Fruit fly (Drosophila melanogaster) whole organism, embryonic: ENCODE data around the gene LysS.

ENCODE experiments used
- CG10543 ChIP-seq: fragments of 200-800 bp; sonication (Bioruptor generic); optimal IDR thresholded peaks from 3 replicates; lab custom pipeline; 2017; ENCODE audit warnings: missing biosample characterization, mild to moderate bottlenecking, missing genetic modification characterization, moderate library complexity
- CG11696 ChIP-seq: fragments of 200-800 bp; sonication (Bioruptor generic); IDR thresholded peaks from 2 replicates; pipeline ENCODE4 v1.3.6; 2022; ENCODE audit warnings: missing biosample characterization, missing genetic modification characterization
- CG12104 ChIP-seq: fragments of 200-800 bp; sonication (Bioruptor generic); optimal IDR thresholded peaks from 3 replicates; lab custom pipeline; 2016; ENCODE audit warnings: missing biosample characterization, missing genetic modification characterization
- CG12659 ChIP-seq: fragments of 200-800 bp; sonication (Bioruptor generic); optimal IDR thresholded peaks from 3 replicates; lab custom pipeline; 2017; ENCODE audit warnings: mild to moderate bottlenecking, missing biosample characterization, missing genetic modification reagents, missing genetic modification characterization
- CG14860 ChIP-seq: fragments of 200-800 bp; sonication (Bioruptor generic); IDR thresholded peaks from 3 replicates; pipeline ENCODE4 v1.3.6; 2022; ENCODE audit warnings: missing biosample characterization, missing genetic modification characterization; ENCODE audit not compliant: partially characterized antibody
- CG1603 ChIP-seq: fragments of 200-800 bp; sonication (Bioruptor generic); optimal IDR thresholded peaks from 2 replicates; lab custom pipeline; 2019; ENCODE audit warnings: missing biosample characterization, mild to moderate bottlenecking, missing genetic modification characterization, moderate library complexity
- CG17361 ChIP-seq: fragments of 200-800 bp; sonication (Bioruptor generic); IDR thresholded peaks from 3 replicates; pipeline ENCODE4 v1.3.6; 2022; ENCODE audit warnings: missing biosample characterization, missing genetic modification characterization
- CG17568 ChIP-seq: fragments of 200-800 bp; sonication (Bioruptor generic); optimal IDR thresholded peaks from 2 replicates; lab custom pipeline; 2018; ENCODE audit warnings: missing biosample characterization, mild to moderate bottlenecking, missing genetic modification characterization, moderate library complexity
- CG2199 ChIP-seq: fragments of 200-800 bp; sonication (Bioruptor generic); IDR thresholded peaks from 3 replicates; pipeline ENCODE4 v1.3.6; 2022; ENCODE audit warnings: missing biosample characterization, missing genetic modification characterization
- CG2202 ChIP-seq: fragments of 200-800 bp; sonication (Bioruptor generic); optimal IDR thresholded peaks from 2 replicates; lab custom pipeline; 2018; ENCODE audit warnings: missing biosample characterization, mild to moderate bottlenecking, missing genetic modification characterization
- CG30403 ChIP-seq: fragments of 200-800 bp; sonication (Bioruptor generic); optimal IDR thresholded peaks from 3 replicates; lab custom pipeline; 2016; ENCODE audit warnings: missing biosample characterization, missing genetic modification characterization
- CG33557 ChIP-seq: fragments of 200-800 bp; sonication (Bioruptor generic); optimal IDR thresholded peaks from 2 replicates; lab custom pipeline; 2019; ENCODE audit warnings: missing biosample characterization, mild to moderate bottlenecking, missing genetic modification characterization, moderate library complexity
- CG34376 ChIP-seq: fragments of 200-800 bp; sonication (Bioruptor generic); optimal IDR thresholded peaks from 2 replicates; lab custom pipeline; 2018; ENCODE audit warnings: missing biosample characterization, mild to moderate bottlenecking, missing genetic modification characterization
- CG3726 ChIP-seq: fragments of 200-800 bp; sonication (Bioruptor generic); IDR thresholded peaks from 3 replicates; pipeline ENCODE4, ENCODE4 v1.3.6; 2022; ENCODE audit warnings: missing biosample characterization, missing genetic modification characterization
- CG4404 ChIP-seq: fragments of 200-800 bp; sonication (Bioruptor generic); IDR thresholded peaks from 2 replicates; pipeline ENCODE4 v1.3.6; 2022; ENCODE audit warnings: missing biosample characterization, missing genetic modification characterization
- CG4424 ChIP-seq: fragments of 200-800 bp; sonication (Bioruptor generic); optimal IDR thresholded peaks from 3 replicates; lab custom pipeline; 2016; ENCODE audit warnings: missing biosample characterization, missing genetic modification characterization
- CG7357 ChIP-seq: fragments of 200-800 bp; sonication (Bioruptor generic); IDR thresholded peaks from 3 replicates; pipeline ENCODE4 v1.3.6; 2022; ENCODE audit warnings: missing biosample characterization, missing genetic modification characterization
- CG7745 ChIP-seq: fragments of 200-800 bp; sonication (Bioruptor generic); optimal IDR thresholded peaks from 2 replicates; lab custom pipeline; 2018; ENCODE audit warnings: missing biosample characterization, mild to moderate bottlenecking, missing genetic modification characterization, moderate library complexity
- CG9817 ChIP-seq: fragments of 200-800 bp; sonication (Bioruptor generic); optimal IDR thresholded peaks from 2 replicates; lab custom pipeline; 2018; ENCODE audit warnings: missing biosample characterization, mild to moderate bottlenecking, missing genetic modification characterization, moderate library complexity
- CG9932 ChIP-seq: fragments of 200-800 bp; sonication (Bioruptor generic); IDR thresholded peaks from 2 replicates; pipeline ENCODE4 v1.3.6; 2022; ENCODE audit warnings: missing biosample characterization, missing genetic modification characterization
- Dip2 ChIP-seq: fragments of 200-800 bp; sonication (Bioruptor generic); IDR thresholded peaks from 2 replicates; pipeline ENCODE4 v1.3.6; 2022; ENCODE audit warnings: missing biosample characterization, missing genetic modification characterization
- Drgx ChIP-seq: fragments of 200-800 bp; sonication (Bioruptor generic); IDR thresholded peaks from 2 replicates; pipeline ENCODE4 v1.3.6; 2022; ENCODE audit warnings: missing biosample characterization, missing genetic modification characterization
- Hey ChIP-seq: fragments of 200-800 bp; sonication (Bioruptor generic); optimal IDR thresholded peaks from 3 replicates; lab custom pipeline; 2018; ENCODE audit warnings: missing biosample characterization, mild to moderate bottlenecking, missing genetic modification characterization
- Hr3 ChIP-seq: fragments of 200-800 bp; sonication (Bioruptor generic); optimal IDR thresholded peaks from 3 replicates; lab custom pipeline; 2016; ENCODE audit warnings: missing biosample characterization, missing genetic modification characterization
- Mes4 ChIP-seq: fragments of 200-800 bp; sonication (Bioruptor generic); optimal IDR thresholded peaks from 2 replicates; lab custom pipeline; 2016; ENCODE audit warnings: missing biosample characterization, missing genetic modification characterization
- NC2β ChIP-seq: fragments of 200-800 bp; sonication (Bioruptor generic); optimal IDR thresholded peaks from 2 replicates; lab custom pipeline; 2016; ENCODE audit warnings: missing biosample characterization, missing genetic modification characterization
- Sry-β ChIP-seq: fragments of 200-800 bp; sonication (Bioruptor generic); optimal IDR thresholded peaks from 2 replicates; lab custom pipeline; 2018; ENCODE audit warnings: missing biosample characterization, mild to moderate bottlenecking, missing genetic modification characterization, moderate library complexity
- aop ChIP-seq: fragments of 200-800 bp; sonication (Bioruptor generic); IDR thresholded peaks from 2 replicates; pipeline ENCODE4 v1.3.6; 2022; ENCODE audit warnings: missing biosample characterization, missing genetic modification characterization
- ato ChIP-seq: fragments of 200-800 bp; sonication (Bioruptor generic); IDR thresholded peaks from 2 replicates; pipeline ENCODE4 v1.3.6; 2022; ENCODE audit warnings: missing biosample characterization, missing genetic modification characterization; ENCODE audit not compliant: partially characterized antibody
- cas ChIP-seq: fragments of 200-800 bp; sonication (Bioruptor generic); IDR thresholded peaks from 2 replicates; pipeline ENCODE4 v1.3.6; 2022; ENCODE audit warnings: missing biosample characterization, missing genetic modification characterization
- chif ChIP-seq, 2 experiments: fragments of 200-800 bp; sonication (Bioruptor generic); optimal IDR thresholded peaks; 3 replicates each; lab custom pipeline; 2016; ENCODE audit warnings: missing biosample characterization in 2 of 2, missing genetic modification characterization in 2 of 2
- crp ChIP-seq, 2 experiments: fragments of 200-800 bp; sonication (Bioruptor generic); optimal IDR thresholded peaks; 2 replicates in 1 of 2; 3 replicates in 1 of 2; lab custom pipeline; 2017; ENCODE audit warnings: missing biosample characterization in 2 of 2, missing genetic modification characterization in 2 of 2, mild to moderate bottlenecking in 1 of 2, moderate library complexity in 1 of 2
- dimm ChIP-seq: fragments of 200-800 bp; sonication (Bioruptor generic); IDR thresholded peaks from 2 replicates; pipeline ENCODE4 v1.3.6; 2022; ENCODE audit warnings: missing biosample characterization, missing genetic modification characterization
- fd96Cb ChIP-seq: fragments of 200-800 bp; sonication (Bioruptor generic); optimal IDR thresholded peaks from 2 replicates; lab custom pipeline; 2018; ENCODE audit warnings: missing biosample characterization, mild to moderate bottlenecking, missing genetic modification characterization, moderate library complexity
- ftz-f1 ChIP-seq: fragments of 200-800 bp; sonication (Bioruptor generic); optimal IDR thresholded peaks from 2 replicates; lab custom pipeline; 2016; ENCODE audit warnings: missing biosample characterization, missing genetic modification characterization
- gcm2 ChIP-seq: fragments of 200-800 bp; sonication (Bioruptor generic); optimal IDR thresholded peaks from 2 replicates; lab custom pipeline; 2016; ENCODE audit warnings: missing biosample characterization, missing genetic modification characterization
- gem ChIP-seq: fragments of 200-800 bp; sonication (Bioruptor generic); optimal IDR thresholded peaks from 2 replicates; lab custom pipeline; 2019; ENCODE audit warnings: missing biosample characterization, mild to moderate bottlenecking, missing genetic modification characterization, moderate library complexity
- grau ChIP-seq: fragments of 200-800 bp; optimal IDR thresholded peaks from 3 replicates; lab custom pipeline; 2019; ENCODE audit warnings: missing biosample characterization, mild to moderate bottlenecking, missing genetic modification characterization, moderate library complexity
- hth ChIP-seq: fragments of >200 bp; optimal IDR thresholded peaks from 2 replicates; lab custom pipeline; 2017; ENCODE audit warnings: inconsistent platforms
- jigr1 ChIP-seq: fragments of 200-800 bp; sonication (Bioruptor generic); IDR thresholded peaks from 3 replicates; pipeline ENCODE4 v1.3.6; 2022; ENCODE audit warnings: missing biosample characterization, missing genetic modification characterization
- kni ChIP-seq: fragments of 200-800 bp; sonication (Bioruptor generic); optimal IDR thresholded peaks from 3 replicates; lab custom pipeline; 2017; ENCODE audit warnings: mild to moderate bottlenecking, missing biosample characterization, missing genetic modification reagents, missing genetic modification characterization
- lab ChIP-seq: fragments of 200-800 bp; sonication (Bioruptor generic); optimal IDR thresholded peaks from 3 replicates; lab custom pipeline; 2017; ENCODE audit warnings: missing biosample characterization, missing genetic modification characterization, mild to moderate bottlenecking, moderate library complexity, missing genetic modification reagents
- lilli ChIP-seq: fragments of 200-800 bp; sonication (Bioruptor generic); optimal IDR thresholded peaks from 3 replicates; lab custom pipeline; 2016; ENCODE audit warnings: missing biosample characterization, missing genetic modification characterization
- oc ChIP-seq: fragments of 200-800 bp; sonication (Bioruptor generic); optimal IDR thresholded peaks from 2 replicates; lab custom pipeline; 2018; ENCODE audit warnings: missing biosample characterization, mild to moderate bottlenecking, missing genetic modification characterization, moderate library complexity
- run ChIP-seq: fragments of 200-800 bp; sonication (Bioruptor generic); optimal IDR thresholded peaks from 3 replicates; lab custom pipeline; 2018; ENCODE audit warnings: missing biosample characterization, mild to moderate bottlenecking, missing genetic modification characterization
- scrt ChIP-seq: fragments of 200-800 bp; sonication (Bioruptor generic); optimal IDR thresholded peaks from 2 replicates; lab custom pipeline; 2018; ENCODE audit warnings: missing biosample characterization, mild to moderate bottlenecking, missing genetic modification characterization, moderate library complexity
- shn ChIP-seq: fragments of 200-800 bp; sonication (Bioruptor generic); optimal IDR thresholded peaks from 3 replicates; lab custom pipeline; 2016; ENCODE audit warnings: missing biosample characterization, missing genetic modification characterization
- vnd ChIP-seq: fragments of 200-800 bp; sonication (Bioruptor generic); IDR thresholded peaks from 3 replicates; pipeline ENCODE4 v1.3.6; 2022; ENCODE audit warnings: missing biosample characterization, missing genetic modification characterization; ENCODE audit not compliant: partially characterized antibody
- yki ChIP-seq: fragments of >200 bp; optimal IDR thresholded peaks from 3 replicates; lab custom pipeline; 2018

LysS gene

DNA sequence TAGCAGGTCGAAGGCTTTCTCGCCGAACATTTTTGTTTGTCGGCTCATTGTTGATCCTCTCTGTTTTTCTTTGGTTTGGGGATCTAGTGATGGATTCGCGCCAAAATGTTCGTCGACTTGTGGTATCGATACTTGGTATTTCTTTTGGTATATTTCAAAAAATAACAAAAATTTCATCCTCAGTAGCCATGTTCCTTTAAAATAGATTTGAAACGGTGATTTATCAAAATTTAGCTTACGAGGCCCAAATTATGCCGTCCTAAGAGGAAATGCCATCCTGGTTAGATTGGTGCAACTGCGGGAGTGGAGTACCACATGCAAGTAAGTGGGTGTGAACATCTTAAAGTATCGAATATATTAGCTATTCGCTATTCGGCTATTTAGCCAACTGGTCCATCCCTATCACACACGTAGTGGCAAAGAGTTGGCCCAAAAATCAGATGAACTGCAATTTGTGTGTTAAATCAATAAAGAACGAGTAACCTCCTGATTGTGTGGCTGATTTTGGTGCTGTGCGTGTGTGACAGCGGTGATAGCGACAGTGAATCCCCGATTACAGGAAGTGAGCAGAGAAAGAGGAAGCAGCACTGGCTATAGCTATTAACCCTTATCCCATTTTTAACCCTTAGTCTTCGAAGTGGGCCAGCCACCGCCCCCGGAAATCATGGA, 20.2 kb downstream of the LysS start, which contains the start of the genes Psf1 and Sac1 (continued):
- TF ChIP-seq oc, result no peak
- TF ChIP-seq Hey (tag; lab: Kevin White, UChicago), result no peak
- peak; percentile 98 for TF ChIP-seq CG7357
- no peak for TF ChIP-seq CG2202
- TF ChIP-seq dimm (GFP tag; lab: Robert Waterston, UW), result no peak
- no peak for TF ChIP-seq CG3726 (GFP tag; lab: Robert Waterston, UW)
- TF ChIP-seq Dip2 (GFP tag; lab: Robert Waterston, UW), result no peak
- peak; percentile 46; the same call in 1 of the 2 replicates for TF ChIP-seq ato (GFP tag; lab: Robert Waterston, UW)
- TF ChIP-seq kni (GFP tag; lab: Kevin White, UChicago), result peak; percentile 13
- TF ChIP-seq Sry-β (GFP tag; lab: Kevin White, UChicago), result peak; percentile 81
- TF ChIP-seq grau (tag; lab: Kevin White, UChicago), result peak; percentile 58
- peak; percentile 82 for TF ChIP-seq vnd (GFP tag; lab: Robert Waterston, UW)
- peak; percentile 50 for TF ChIP-seq CG33557 (GFP tag; lab: Kevin White, UChicago)
- no peak for TF ChIP-seq CG7745 (tag; lab: Kevin White, UChicago)
- TF ChIP-seq CG14860 (GFP tag; lab: Robert Waterston, UW), result peak; percentile 80
- no peak for TF ChIP-seq scrt (GFP tag; lab: Kevin White, UChicago)
- peak; percentile 71 for TF ChIP-seq CG1603 (tag; lab: Kevin White, UChicago)
- no peak for TF ChIP-seq gcm2
- TF ChIP-seq NC2β (GFP tag; lab: Kevin White, UChicago), result peak; percentile 38
- TF ChIP-seq lab (GFP tag; lab: Kevin White, UChicago), result peak; percentile 49
- TF ChIP-seq CG9817, result peak; percentile 57
- no peak for TF ChIP-seq fd96Cb (tag; lab: Kevin White, UChicago)
- peak in 1 of 2 experiments; percentile 12 for TF ChIP-seq crp (GFP tag; optimal IDR thresholded peaks at IDR 0.05; lab: Kevin White, UChicago)
- TF ChIP-seq CG34376 (GFP tag; lab: Kevin White, UChicago), result no peak
- TF ChIP-seq yki (lab: Kevin White, UChicago), result no peak
- peak; percentile 44 for TF ChIP-seq CG4424
- TF ChIP-seq gem, result no peak
- TF ChIP-seq CG4404 (GFP tag; lab: Robert Waterston, UW), result no peak; the same call in 1 of the 2 replicates
- TF ChIP-seq CG9932 (GFP tag; lab: Robert Waterston, UW), result peak; percentile 68; the same call in 1 of the 2 replicates
- no peak for TF ChIP-seq CG11696 (GFP tag; lab: Robert Waterston, UW)
- no peak for TF ChIP-seq CG2199
- peak; percentile 62 for TF ChIP-seq shn (GFP tag; lab: Kevin White, UChicago)
- TF ChIP-seq run (tag; lab: Kevin White, UChicago), result no peak
- TF ChIP-seq cas (GFP tag; lab: Robert Waterston, UW), result 0 out of 2 replicates have a peak, but pooled peaks have one; percentile 32
- TF ChIP-seq Mes4 (GFP tag; lab: Kevin White, UChicago), result peak; percentile 35
- peak; percentile 77 for TF ChIP-seq CG12659 (GFP tag; lab: Kevin White, UChicago)
- peak; percentile 49 to 63 for TF ChIP-seq chif (GFP tag; optimal IDR thresholded peaks at IDR 0.05; lab: Kevin White, UChicago)
- TF ChIP-seq CG17361 (GFP tag; lab: Robert Waterston, UW), result peak; percentile 75
- TF ChIP-seq jigr1, result no peak
- TF ChIP-seq CG30403 (GFP tag; lab: Kevin White, UChicago), result peak; percentile 64
- no peak for TF ChIP-seq ftz-f1 (GFP tag; lab: Kevin White, UChicago)
- TF ChIP-seq aop (GFP tag; lab: Robert Waterston, UW), result no peak
- TF ChIP-seq CG17568 (GFP tag; lab: Kevin White, UChicago), result no peak
- TF ChIP-seq CG10543 (GFP tag; lab: Kevin White, UChicago), result no peak
- TF ChIP-seq hth (lab: Kevin White, UChicago), result no peak
- TF ChIP-seq lilli (GFP tag; lab: Kevin White, UChicago), result peak; percentile 76
- peak; percentile 21 for TF ChIP-seq Hr3 (GFP tag; lab: Kevin White, UChicago)
- no peak for TF ChIP-seq Drgx (GFP tag; lab: Robert Waterston, UW)
- TF ChIP-seq CG12104, result no peak
